Fruit fly (Drosophila melanogaster) whole organism, embryonic: ENCODE measurements around the gene CG7362.

Source experiments
- Ada2b ChIP-seq: fragments of 200-800 bp; sonication (Bioruptor generic); IDR thresholded peaks from 2 replicates; pipeline ENCODE4 v1.3.6; 2022; ENCODE audit warnings: missing biosample characterization, missing genetic modification characterization
- Asciz ChIP-seq: fragments of 200-800 bp; sonication (Bioruptor generic); optimal IDR thresholded peaks from 2 replicates; lab custom pipeline; 2017; ENCODE audit warnings: missing biosample characterization, mild to moderate bottlenecking, missing genetic modification characterization, missing genetic modification reagents
- Bgb ChIP-seq: fragments of 200-800 bp; sonication (Bioruptor generic); IDR thresholded peaks from 2 replicates; pipeline ENCODE4 v1.3.6; 2022; ENCODE audit warnings: missing biosample characterization, missing genetic modification characterization; ENCODE audit not compliant: partially characterized antibody
- CG10543 ChIP-seq: fragments of 200-800 bp; sonication (Bioruptor generic); optimal IDR thresholded peaks from 3 replicates; lab custom pipeline; 2017; ENCODE audit warnings: missing biosample characterization, mild to moderate bottlenecking, missing genetic modification characterization, moderate library complexity
- CG11456 ChIP-seq: fragments of 200-800 bp; sonication (Bioruptor generic); IDR thresholded peaks from 3 replicates; pipeline ENCODE4 v1.3.6; 2022; ENCODE audit warnings: missing biosample characterization, missing genetic modification characterization
- CG12391 ChIP-seq: fragments of 200-800 bp; sonication (Bioruptor generic); optimal IDR thresholded peaks from 3 replicates; lab custom pipeline; 2018; ENCODE audit warnings: missing biosample characterization, mild to moderate bottlenecking, missing genetic modification characterization, moderate library complexity
- CG14014 ChIP-seq: fragments of 200-800 bp; sonication (Bioruptor generic); IDR thresholded peaks from 2 replicates; pipeline ENCODE4 v1.3.6; 2022; ENCODE audit warnings: missing biosample characterization, missing genetic modification characterization
- CG14667 ChIP-seq: fragments of 200-800 bp; sonication (Bioruptor generic); IDR thresholded peaks from 2 replicates; pipeline ENCODE4 v1.3.6; 2022; ENCODE audit warnings: missing biosample characterization, missing genetic modification characterization
- CG14860 ChIP-seq: fragments of 200-800 bp; sonication (Bioruptor generic); IDR thresholded peaks from 3 replicates; pipeline ENCODE4 v1.3.6; 2022; ENCODE audit warnings: missing biosample characterization, missing genetic modification characterization; ENCODE audit not compliant: partially characterized antibody
- CG17186 ChIP-seq: fragments of 200-800 bp; sonication (Bioruptor generic); optimal IDR thresholded peaks from 3 replicates; lab custom pipeline; 2017; ENCODE audit warnings: missing biosample characterization, missing genetic modification reagents, missing genetic modification characterization
- CG18262 ChIP-seq: fragments of 200-800 bp; optimal IDR thresholded peaks from 3 replicates; lab custom pipeline; 2019; ENCODE audit warnings: missing biosample characterization, mild to moderate bottlenecking, missing genetic modification characterization, moderate library complexity
- CG18476 ChIP-seq: fragments of 200-800 bp; sonication (Bioruptor generic); optimal IDR thresholded peaks from 2 replicates; lab custom pipeline; 2016; ENCODE audit warnings: missing biosample characterization, mild to moderate bottlenecking, missing genetic modification characterization
- CG2889 ChIP-seq: fragments of 200-800 bp; sonication (Bioruptor generic); IDR thresholded peaks from 3 replicates; pipeline ENCODE4 v1.3.6; 2022; ENCODE audit warnings: missing biosample characterization, missing genetic modification characterization
- CG30403 ChIP-seq: fragments of 200-800 bp; sonication (Bioruptor generic); optimal IDR thresholded peaks from 3 replicates; lab custom pipeline; 2016; ENCODE audit warnings: missing biosample characterization, missing genetic modification characterization
- CG31365 ChIP-seq: fragments of 200-800 bp; sonication (Bioruptor generic); optimal IDR thresholded peaks from 2 replicates; lab custom pipeline; 2018; ENCODE audit warnings: missing biosample characterization, mild to moderate bottlenecking, missing genetic modification characterization
- CG31388 ChIP-seq: fragments of 200-800 bp; sonication (Bioruptor generic); optimal IDR thresholded peaks from 2 replicates; lab custom pipeline; 2016; ENCODE audit warnings: missing biosample characterization, missing genetic modification characterization
- CG32767 ChIP-seq: fragments of 200-800 bp; sonication (Bioruptor generic); IDR thresholded peaks from 2 replicates; pipeline ENCODE4 v1.3.6; 2022; ENCODE audit warnings: missing biosample characterization, missing genetic modification characterization
- CG4424 ChIP-seq: fragments of 200-800 bp; sonication (Bioruptor generic); optimal IDR thresholded peaks from 3 replicates; lab custom pipeline; 2016; ENCODE audit warnings: missing biosample characterization, missing genetic modification characterization
- CG6765 ChIP-seq: fragments of 200-800 bp; sonication (Bioruptor generic); optimal IDR thresholded peaks from 3 replicates; lab custom pipeline; 2017; ENCODE audit warnings: missing biosample characterization, mild to moderate bottlenecking, missing genetic modification characterization
- CG6854 ChIP-seq: fragments of 200-800 bp; sonication (Bioruptor generic); optimal IDR thresholded peaks from 3 replicates; lab custom pipeline; 2017; ENCODE audit warnings: missing biosample characterization, mild to moderate bottlenecking, missing genetic modification characterization
- CG8359 ChIP-seq: fragments of 200-800 bp; sonication (Bioruptor generic); optimal IDR thresholded peaks from 2 replicates; lab custom pipeline; 2017; ENCODE audit warnings: missing biosample characterization, mild to moderate bottlenecking, missing genetic modification characterization, borderline replicate concordance
- CG8765 ChIP-seq: fragments of 200-800 bp; sonication (Bioruptor generic); IDR thresholded peaks from 2 replicates; pipeline ENCODE4 v1.3.6; 2022; ENCODE audit warnings: missing biosample characterization, missing genetic modification characterization
- D19A ChIP-seq: fragments of 200-800 bp; optimal IDR thresholded peaks from 3 replicates; lab custom pipeline; 2019; ENCODE audit warnings: missing biosample characterization, mild to moderate bottlenecking, missing genetic modification characterization, moderate library complexity
- Dek ChIP-seq: fragments of 200-800 bp; sonication (Bioruptor generic); optimal IDR thresholded peaks from 3 replicates; lab custom pipeline; 2019; ENCODE audit warnings: missing biosample characterization, mild to moderate bottlenecking, missing genetic modification characterization, moderate library complexity
- Dll ChIP-seq: fragments of 200-800 bp; sonication (Bioruptor generic); IDR thresholded peaks from 4 replicates; pipeline ENCODE4 v1.3.6; 2022; ENCODE audit warnings: missing biosample characterization, missing genetic modification characterization; ENCODE audit not compliant: partially characterized antibody
- Hsf ChIP-seq: fragments of 200-800 bp; sonication (Bioruptor generic); optimal IDR thresholded peaks from 3 replicates; lab custom pipeline; 2016; ENCODE audit warnings: missing biosample characterization, missing genetic modification characterization
- Poxn ChIP-seq: fragments of 200-800 bp; sonication (Bioruptor generic); IDR thresholded peaks from 2 replicates; pipeline ENCODE4 v1.3.6; 2022; ENCODE audit warnings: missing biosample characterization, missing genetic modification characterization
- Trl ChIP-seq, 3 experiments: fragments of >200 bp in 2 of 3; fragments of 200-800 bp in 1 of 3; sonication (Bioruptor generic) in 1 of 3; optimal IDR thresholded peaks; 2 replicates in 1 of 3; 3 replicates in 2 of 3; lab custom pipeline; 2016 to 2017; ENCODE audit warnings: missing biosample characterization in 1 of 3, missing genetic modification characterization in 1 of 3
- ci ChIP-seq: fragments of 200-800 bp; sonication (Bioruptor generic); IDR thresholded peaks from 3 replicates; pipeline ENCODE4 v1.3.6; 2022; ENCODE audit warnings: missing biosample characterization, missing genetic modification characterization
- crc ChIP-seq: fragments of 200-800 bp; sonication (Bioruptor generic); optimal IDR thresholded peaks from 2 replicates; lab custom pipeline; 2016; ENCODE audit warnings: missing biosample characterization, missing genetic modification characterization
- fd3F ChIP-seq: fragments of 200-800 bp; sonication (Bioruptor generic); optimal IDR thresholded peaks from 2 replicates; lab custom pipeline; 2018; ENCODE audit warnings: missing biosample characterization, mild to moderate bottlenecking, missing genetic modification characterization, moderate library complexity
- gcm ChIP-seq: fragments of 200-800 bp; sonication (Bioruptor generic); optimal IDR thresholded peaks from 2 replicates; lab custom pipeline; 2019; ENCODE audit warnings: missing biosample characterization, mild to moderate bottlenecking, missing genetic modification characterization, moderate library complexity
- gfzf ChIP-seq: fragments of 200-800 bp; sonication (Bioruptor generic); optimal IDR thresholded peaks from 2 replicates; lab custom pipeline; 2016; ENCODE audit warnings: missing biosample characterization, mild to moderate bottlenecking, missing genetic modification characterization, moderate library complexity
- gro ChIP-seq: fragments of 200-800 bp; sonication (Bioruptor generic); optimal IDR thresholded peaks from 2 replicates; lab custom pipeline; 2016; ENCODE audit warnings: missing biosample characterization, missing genetic modification characterization
- her ChIP-seq: fragments of 200-800 bp; sonication (Bioruptor generic); optimal IDR thresholded peaks from 2 replicates; lab custom pipeline; 2016; ENCODE audit warnings: missing biosample characterization, missing genetic modification characterization
- hkb ChIP-seq, 2 experiments: fragments of 200-800 bp in 1 of 2; fragments of >200 bp in 1 of 2; sonication (Bioruptor generic) in 1 of 2; IDR thresholded peaks in 1 of 2; optimal IDR thresholded peaks in 1 of 2; 2 replicates each; pipeline versions ENCODE4 v1.3.6 to Lab custom; 2017 to 2022; ENCODE audit warnings: missing biosample characterization in 1 of 2, missing genetic modification characterization in 1 of 2
- ind ChIP-seq: fragments of 200-800 bp; sonication (Bioruptor generic); optimal IDR thresholded peaks from 3 replicates; lab custom pipeline; 2016; ENCODE audit warnings: missing biosample characterization, missing genetic modification characterization
- kah ChIP-seq: fragments of 200-800 bp; sonication (Bioruptor generic); optimal IDR thresholded peaks from 2 replicates; lab custom pipeline; 2018; ENCODE audit warnings: missing biosample characterization, mild to moderate bottlenecking, missing genetic modification characterization
- kni ChIP-seq: fragments of 200-800 bp; sonication (Bioruptor generic); optimal IDR thresholded peaks from 3 replicates; lab custom pipeline; 2017; ENCODE audit warnings: mild to moderate bottlenecking, missing biosample characterization, missing genetic modification reagents, missing genetic modification characterization
- lab ChIP-seq: fragments of 200-800 bp; sonication (Bioruptor generic); optimal IDR thresholded peaks from 3 replicates; lab custom pipeline; 2017; ENCODE audit warnings: missing biosample characterization, missing genetic modification characterization, mild to moderate bottlenecking, moderate library complexity, missing genetic modification reagents
- nom ChIP-seq: fragments of 200-800 bp; sonication (Bioruptor generic); optimal IDR thresholded peaks from 2 replicates; lab custom pipeline; 2017; ENCODE audit warnings: missing biosample characterization, missing genetic modification characterization, mild to moderate bottlenecking, moderate library complexity, missing genetic modification reagents
- ranshi ChIP-seq: fragments of 200-800 bp; sonication (Bioruptor generic); IDR thresholded peaks from 2 replicates; pipeline ENCODE4 v1.3.6; 2022; ENCODE audit warnings: missing biosample characterization, missing genetic modification characterization
- sens-2 ChIP-seq: fragments of 200-800 bp; sonication (Bioruptor generic); IDR thresholded peaks from 2 replicates; pipeline ENCODE4 v1.3.6; 2022; ENCODE audit warnings: missing biosample characterization, missing genetic modification characterization
- sim ChIP-seq: fragments of 200-800 bp; sonication (Bioruptor generic); IDR thresholded peaks from 2 replicates; pipeline ENCODE4 v1.3.6; 2022; ENCODE audit warnings: missing biosample characterization, missing genetic modification characterization
- slbo ChIP-seq: fragments of 200-800 bp; sonication (Bioruptor generic); IDR thresholded peaks from 2 replicates; pipeline ENCODE4 v1.3.6; 2022; ENCODE audit warnings: missing biosample characterization, missing genetic modification characterization
- slou ChIP-seq: fragments of 200-800 bp; sonication (Bioruptor generic); optimal IDR thresholded peaks from 3 replicates; lab custom pipeline; 2016; ENCODE audit warnings: missing biosample characterization, missing genetic modification characterization
- stwl ChIP-seq: fragments of 200-800 bp; sonication (Bioruptor generic); optimal IDR thresholded peaks from 3 replicates; lab custom pipeline; 2018; ENCODE audit warnings: missing biosample characterization, mild to moderate bottlenecking, missing genetic modification characterization, moderate library complexity
- unpg ChIP-seq: fragments of 200-800 bp; sonication (Bioruptor generic); optimal IDR thresholded peaks from 3 replicates; lab custom pipeline; 2018; ENCODE audit warnings: missing biosample characterization, mild to moderate bottlenecking, missing genetic modification characterization, moderate library complexity

Gene CG7362

dm6 chr3R:14731061-14731780, 23.0 kb downstream of the CG7362 start, which contains the start of gene CG7530 (continued):
- TF ChIP-seq CG8765 (GFP tag; lab: Robert Waterston, UW) (no peak), Ada2b (GFP tag; lab: Robert Waterston, UW) (no peak), CG17186 (GFP tag; lab: Kevin White, UChicago) (no peak), CG30403 (GFP tag; lab: Kevin White, UChicago) (no peak), gcm (GFP tag; lab: Kevin White, UChicago) (no peak), CG4424 (GFP tag; lab: Kevin White, UChicago) (no peak), CG12391 (peak; percentile 16), CG2889 (no peak), ind (GFP tag; lab: Kevin White, UChicago) (no peak), CG14014 (GFP tag; lab: Robert Waterston, UW) (0 out of 2 replicates have a peak, but pooled peaks have one; percentile 32), gfzf (GFP tag; lab: Kevin White, UChicago) (no peak), CG14667 (no peak), hkb (optimal IDR thresholded peaks at IDR 0.05; lab: Kevin White, UChicago) (no peak), hkb (GFP tag; IDR thresholded peaks at IDR 0.05; lab: Robert Waterston, UW) (peak; percentile 59; the same call in 1 of the 2 replicates), fd3F (GFP tag; lab: Kevin White, UChicago) (no peak), CG6765 (GFP tag; lab: Kevin White, UChicago) (peak; percentile 1), unpg (GFP tag; lab: Kevin White, UChicago) (peak; percentile 29), Poxn (GFP tag; lab: Robert Waterston, UW) (no peak), CG32767 (GFP tag; lab: Robert Waterston, UW) (no peak), Asciz (GFP tag; lab: Kevin White, UChicago) (no peak), CG11456 (GFP tag; lab: Robert Waterston, UW) (0 out of 3 replicates have a peak, but pooled peaks have one; percentile 11), Hsf (GFP tag; lab: Kevin White, UChicago) (no peak), slou (GFP tag; lab: Kevin White, UChicago) (no peak), slbo (GFP tag; lab: Robert Waterston, UW) (0 out of 2 replicates have a peak, but pooled peaks have one; percentile 18), CG18476 (GFP tag; lab: Kevin White, UChicago) (no peak), CG31388 (GFP tag; lab: Kevin White, UChicago) (no peak), nom (GFP tag; lab: Kevin White, UChicago) (no peak), CG14860 (no peak), CG31365 (tag; lab: Kevin White, UChicago) (no peak), Bgb (GFP tag; lab: Robert Waterston, UW) (no peak), gro (peak; percentile 27), stwl (tag; lab: Kevin White, UChicago) (no peak), CG8359 (GFP tag; lab: Kevin White, UChicago) (no peak), Trl (optimal IDR thresholded peaks at IDR 0.05; lab: Kevin White, UChicago) (peak; percentile 49 to 80), Trl (GFP tag; optimal IDR thresholded peaks at IDR 0.05; lab: Kevin White, UChicago) (no peak), Dll (GFP tag; lab: Robert Waterston, UW) (peak; percentile 21; the same call in 1 of the 4 replicates), kni (GFP tag; lab: Kevin White, UChicago) (no peak), crc (GFP tag; lab: Kevin White, UChicago) (no peak), kah (GFP tag; lab: Kevin White, UChicago) (no peak), CG6854 (GFP tag; lab: Kevin White, UChicago) (peak; percentile 31), her (no peak), sim (GFP tag; lab: Robert Waterston, UW) (no peak), D19A (tag; lab: Kevin White, UChicago) (no peak), CG10543 (GFP tag; lab: Kevin White, UChicago) (no peak), lab (GFP tag; lab: Kevin White, UChicago) (peak; percentile 36), ci (GFP tag; lab: Robert Waterston, UW) (0 out of 3 replicates have a peak, but pooled peaks have one; percentile 23), ranshi (GFP tag; lab: Robert Waterston, UW) (0 out of 2 replicates have a peak, but pooled peaks have one; percentile 13), sens-2 (no peak), Dek (tag; lab: Kevin White, UChicago) (no peak), CG18262 (tag; lab: Kevin White, UChicago) (no peak)
